Worm (Caenorhabditis elegans) whole organism, young adult: Measurements from ENCODE around the gene M02D8.2.

Experiments used
- T26A5.8 ChIP-seq: sonication (generic microtip); optimal IDR thresholded peaks from 2 replicates; lab custom pipeline; 2016; ENCODE audit warnings: missing genetic modification characterization, missing compliant biosample characterization
- Y56A3A.18 ChIP-seq: fragments of 200-800 bp; sonication (Bioruptor generic); IDR thresholded peaks from 2 replicates; pipeline ENCODE4 v1.3.6; 2022; ENCODE audit warnings: missing genetic modification reagents, missing genetic modification characterization, missing compliant biosample characterization
- bed-1 ChIP-seq: fragments of 200-800 bp; sonication (Bioruptor generic); IDR thresholded peaks from 2 replicates; pipeline ENCODE4 v1.3.6; 2022; ENCODE audit warnings: missing genetic modification reagents, missing genetic modification characterization, missing compliant biosample characterization
- egrh-3 ChIP-seq: fragments of 200-800 bp; sonication (Bioruptor generic); IDR thresholded peaks from 2 replicates; pipeline ENCODE4 v1.3.6; 2022; ENCODE audit warnings: missing genetic modification reagents, missing genetic modification characterization, missing compliant biosample characterization
- ekl-4 ChIP-seq: fragments of 200-800 bp; sonication (Bioruptor generic); IDR thresholded peaks from 2 replicates; pipeline ENCODE4 v1.3.6; 2022; ENCODE audit warnings: missing genetic modification reagents, missing genetic modification characterization, missing compliant biosample characterization
- pha-4 ChIP-seq: fragments of 150-350 bp; sonication (generic microtip); optimal IDR thresholded peaks from 2 replicates; lab custom pipeline; 2014; ENCODE audit warnings: missing biosample characterization, missing genetic modification reagents, missing genetic modification characterization
- sea-2 ChIP-seq: fragments of 200-800 bp; sonication (Bioruptor generic); IDR thresholded peaks from 2 replicates; pipeline ENCODE4 v1.3.6; 2022; ENCODE audit warnings: missing genetic modification characterization, missing compliant biosample characterization

ce11 chrX:8737801-8738200 lies 1.7 kb upstream of the M02D8.2 start:
- TF ChIP-seq pha-4 (no peak), Y56A3A.18 (no peak), ekl-4 (GFP tag; lab: Robert Waterston, UW) (no peak), egrh-3 (GFP tag; lab: Robert Waterston, UW) (no peak), T26A5.8 (tag; lab: Kevin White, UChicago) (no peak), bed-1 (GFP tag; lab: Robert Waterston, UW) (no peak), sea-2 (GFP tag; lab: Robert Waterston, UW) (no peak)
